Fruit fly (Drosophila melanogaster) whole organism, wandering third instar larva: ENCODE results near the gene CG13700.

ENCODE experiments used
- CrebA ChIP-seq: fragments of 200-800 bp; sonication (Bioruptor generic); optimal IDR thresholded peaks from 2 replicates; lab custom pipeline; 2016; ENCODE audit warnings: missing biosample characterization, mild to moderate bottlenecking, missing genetic modification characterization, borderline replicate concordance
- Hnf4 ChIP-seq: fragments of 200-800 bp; sonication (Bioruptor generic); optimal IDR thresholded peaks from 2 replicates; lab custom pipeline; 2016; ENCODE audit warnings: missing biosample characterization, mild to moderate bottlenecking, missing genetic modification characterization
- Hr83 ChIP-seq: fragments of 200-300 bp; sonication (Bioruptor generic); optimal IDR thresholded peaks from 2 replicates; lab custom pipeline; 2016; ENCODE audit warnings: missing biosample characterization, mild to moderate bottlenecking, missing genetic modification characterization, moderate library complexity; ENCODE audit not compliant: poor library complexity, severe bottlenecking
- Rel ChIP-seq, 2 experiments: fragments of 200-800 bp; sonication (Bioruptor generic) in 1 of 2; optimal IDR thresholded peaks; 2 replicates in 1 of 2; 3 replicates in 1 of 2; lab custom pipeline; 2016 to 2019; ENCODE audit warnings: mild to moderate bottlenecking in 2 of 2, missing biosample characterization in 2 of 2, missing genetic modification characterization in 2 of 2, moderate library complexity in 1 of 2
- fru ChIP-seq: fragments of 200-800 bp; sonication (Bioruptor generic); optimal IDR thresholded peaks from 3 replicates; lab custom pipeline; 2016; ENCODE audit warnings: missing biosample characterization, mild to moderate bottlenecking, missing genetic modification characterization
- lola ChIP-seq: fragments of >200 bp; optimal IDR thresholded peaks from 2 replicates; lab custom pipeline; 2017; ENCODE audit warnings: missing biosample characterization, missing genetic modification characterization
- woc ChIP-seq: sonication (Bioruptor generic); optimal IDR thresholded peaks from 2 replicates; lab custom pipeline; 2016; ENCODE audit warnings: missing biosample characterization, mild to moderate bottlenecking, missing genetic modification characterization

DNA sequence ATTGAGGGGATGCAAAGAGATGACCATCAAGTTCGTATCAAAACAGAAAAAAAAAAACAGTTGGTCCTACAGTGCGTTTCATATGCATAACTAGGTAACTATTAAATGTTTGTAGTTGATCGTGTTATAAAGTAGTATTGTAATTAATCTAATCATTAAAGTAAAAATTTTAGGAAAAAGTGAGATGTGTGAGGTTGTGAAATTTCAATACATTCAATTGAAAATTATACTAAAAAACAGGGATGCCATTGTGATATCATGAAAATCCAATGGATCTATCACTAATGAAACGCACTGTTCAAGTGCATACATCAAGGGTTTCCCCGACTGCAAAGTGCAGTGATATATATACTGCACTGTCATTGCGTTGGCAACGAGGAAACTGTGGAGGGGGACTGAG, 30.2 kb downstream of the CG13700 start:
- TF ChIP-seq Hr83 (GFP tag; lab: Kevin White, UChicago), result no peak
- no peak for TF ChIP-seq Hnf4 (GFP tag; lab: Kevin White, UChicago)
- no peak for TF ChIP-seq lola (GFP tag; lab: Kevin White, UChicago)
- TF ChIP-seq woc (GFP tag; lab: Kevin White, UChicago), result no peak
- TF ChIP-seq CrebA, result no peak
- TF ChIP-seq fru, result no peak
- no peak for TF ChIP-seq Rel (GFP tag; optimal IDR thresholded peaks at IDR 0.05; lab: Kevin White, UChicago)
- no peak for TF ChIP-seq Rel (tag; optimal IDR thresholded peaks at IDR 0.05; lab: Kevin White, UChicago)
